Fruit fly (Drosophila melanogaster): Measurements from ENCODE around the gene CG14963.

CG14963 gene

DNA sequence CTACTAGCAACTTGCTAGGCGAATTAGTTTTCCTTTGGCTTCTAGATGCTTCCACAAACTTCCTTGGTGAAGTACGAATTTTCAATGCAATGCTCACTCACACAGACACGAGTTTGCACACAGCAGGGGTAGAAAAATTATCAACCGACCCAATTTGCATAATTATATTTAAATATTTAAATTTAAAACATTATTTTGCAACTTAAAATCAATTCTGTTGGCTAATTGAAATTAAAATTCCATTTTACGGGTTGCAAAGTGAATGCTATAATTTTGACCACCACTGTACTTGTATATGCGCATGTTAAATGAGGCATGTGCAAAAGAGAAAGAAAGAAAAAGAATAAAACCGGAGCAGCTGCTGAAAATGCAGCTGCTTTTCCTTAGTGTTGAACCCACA lies 21.7 kb upstream of the CG14963 start (continued):
- TF ChIP-seq CG8944 (GFP tag; optimal IDR thresholded peaks at IDR 0.05) (peak; percentile 31), CG18764 (GFP tag; optimal IDR thresholded peaks at IDR 0.05) (peak; percentile 85), CG9437 (GFP tag; optimal IDR thresholded peaks at IDR 0.05) (peak; percentile 84), CG1233 (GFP tag; optimal IDR thresholded peaks at IDR 0.05) (peak; percentile 88), CG12942 (GFP tag; optimal IDR thresholded peaks at IDR 0.05) (peak; percentile 80), odd (GFP tag; optimal IDR thresholded peaks at IDR 0.05) (peak; percentile 86), CG30020 (tag; optimal IDR thresholded peaks at IDR 0.05) (peak; percentile 48), CG10209 (GFP tag; optimal IDR thresholded peaks at IDR 0.05) (peak; percentile 92), row (GFP tag; IDR thresholded peaks at IDR 0.05) (peak; percentile 95), ham (GFP tag; IDR thresholded peaks at IDR 0.05) (no peak), CG12071 (GFP tag; optimal IDR thresholded peaks at IDR 0.05) (peak; percentile 91), jigr1 (GFP tag; IDR thresholded peaks at IDR 0.05) (peak; percentile 90), BEAF-32 (GFP tag; optimal IDR thresholded peaks at IDR 0.05) (no peak), CG7372 (GFP tag; IDR thresholded peaks at IDR 0.05) (peak; percentile 92), grau (tag; optimal IDR thresholded peaks at IDR 0.05) (peak; percentile 91), CG11560 (tag; IDR thresholded peaks at IDR 0.05) (peak; percentile 68; the same call in 2 of the 3 replicates), zen (tag; optimal IDR thresholded peaks at IDR 0.05) (peak; percentile 97), CG6765 (GFP tag; optimal IDR thresholded peaks at IDR 0.05) (peak; percentile 86), Mrtf (GFP tag; IDR thresholded peaks at IDR 0.05) (peak; percentile 86), pho (GFP tag; optimal IDR thresholded peaks at IDR 0.05) (peak; percentile 29), CG9797 (GFP tag; optimal IDR thresholded peaks at IDR 0.05) (peak; percentile 30), CG11093 (GFP tag; IDR thresholded peaks at IDR 0.05) (peak; percentile 88), Aef1 (GFP tag; IDR thresholded peaks at IDR 0.05) (peak; percentile 93), CG14050 (GFP tag; IDR thresholded peaks at IDR 0.05) (peak; percentile 88), CG16863 (GFP tag; optimal IDR thresholded peaks at IDR 0.05) (peak; percentile 66), CG2712 (tag; optimal IDR thresholded peaks at IDR 0.05) (peak; percentile 95), CG16813 (GFP tag; IDR thresholded peaks at IDR 0.05; ENCODE audit: partially characterized antibody) (no peak), CG6272 (GFP tag; IDR thresholded peaks at IDR 0.05) (peak; percentile 81)

- TF ChIP-seq CG9437 (GFP tag; optimal IDR thresholded peaks at IDR 0.05): peak; percentile 91
- TF ChIP-seq esg (GFP tag; conservative IDR thresholded peaks at IDR 0.05): peak; percentile 63
- peak; percentile 84; the same call in 3 of the 4 replicates for TF ChIP-seq chinmo (GFP tag; IDR thresholded peaks at IDR 0.05; ENCODE audit: partially characterized antibody)
- peak; percentile 36; the same call in 1 of the 2 replicates for TF ChIP-seq Bgb (GFP tag; IDR thresholded peaks at IDR 0.05; ENCODE audit: partially characterized antibody)
- peak; percentile 80 for TF ChIP-seq Deaf1 (tag; optimal IDR thresholded peaks at IDR 0.05)
- TF ChIP-seq fru (optimal IDR thresholded peaks at IDR 0.05): no peak
- peak; percentile 91 for TF ChIP-seq Lhr (GFP tag; optimal IDR thresholded peaks at IDR 0.05)
- TF ChIP-seq E2f1 (GFP tag; IDR thresholded peaks at IDR 0.05): peak; percentile 87
- peak; percentile 89 for TF ChIP-seq Bdp1 (GFP tag; optimal IDR thresholded peaks at IDR 0.05)
- TF ChIP-seq CG8089 (GFP tag; optimal IDR thresholded peaks at IDR 0.05): peak; percentile 92
- TF ChIP-seq Dll (GFP tag; IDR thresholded peaks at IDR 0.05; ENCODE audit: partially characterized antibody): no peak
- TF ChIP-seq ara (GFP tag; IDR thresholded peaks at IDR 0.05): peak; percentile 89
- peak; percentile 79 for TF ChIP-seq jing (GFP tag; optimal IDR thresholded peaks at IDR 0.05)
- TF ChIP-seq CG7372 (GFP tag; IDR thresholded peaks at IDR 0.05): peak; percentile 85
- peak; percentile 83 for TF ChIP-seq CG14710 (tag; optimal IDR thresholded peaks at IDR 0.05)
- TF ChIP-seq CG17829 (tag; optimal IDR thresholded peaks at IDR 0.05): peak; percentile 90
- peak; percentile 99 for TF ChIP-seq Ets65A (GFP tag)
- peak; percentile 84 for TF ChIP-seq zf30C (GFP tag; optimal IDR thresholded peaks at IDR 0.05)
- TF ChIP-seq CrebB (tag; optimal IDR thresholded peaks at IDR 0.05): peak; percentile 99
- peak; percentile 91 for TF ChIP-seq run (tag; optimal IDR thresholded peaks at IDR 0.05)
- peak; percentile 100 for TF ChIP-seq HLHmδ (GFP tag; optimal IDR thresholded peaks at IDR 0.05)
- TF ChIP-seq crc (GFP tag; optimal IDR thresholded peaks at IDR 0.05): peak; percentile 94
- TF ChIP-seq BEAF-32 (GFP tag; optimal IDR thresholded peaks at IDR 0.05): no peak
- peak; percentile 86 for TF ChIP-seq fd3F (GFP tag; optimal IDR thresholded peaks at IDR 0.05)
- TF ChIP-seq Camta (GFP tag; optimal IDR thresholded peaks at IDR 0.05): peak; percentile 92
- no peak for TF ChIP-seq sd (tag; optimal IDR thresholded peaks at IDR 0.05)
- TF ChIP-seq CG10321 (GFP tag; IDR thresholded peaks at IDR 0.05): peak; percentile 77
Observed at dm6 chr3L:3192912-3193311, 20.6 kb upstream of the CG14963 start, which contains the start of gene Hsp83. Hsp83 (plus strand) TSS chr3L:3192969.
